Worm (Caenorhabditis elegans) whole organism, L4 larva: ENCODE data around the gene smg-4.

Experiments used
- D1046.2 ChIP-seq: fragments of 200-800 bp; sonication (Bioruptor generic); IDR thresholded peaks from 2 replicates; pipeline ENCODE4 v1.3.6; 2022; ENCODE audit warnings: missing genetic modification characterization, missing compliant biosample characterization
- F37D6.2 ChIP-seq: sonication (generic microtip); optimal IDR thresholded peaks from 2 replicates; lab custom pipeline; 2016; ENCODE audit warnings: mild to moderate bottlenecking, missing genetic modification characterization, missing compliant biosample characterization
- F44E2.7 ChIP-seq: fragments of 200-800 bp; sonication (Bioruptor generic); IDR thresholded peaks from 2 replicates; pipeline ENCODE4 v2.1.2; 2022; ENCODE audit warnings: missing genetic modification characterization, missing compliant biosample characterization
- T20F7.1 ChIP-seq: fragments of 200-800 bp; sonication (Bioruptor generic); optimal IDR thresholded peaks from 2 replicates; lab custom pipeline; 2018; ENCODE audit warnings: mild to moderate bottlenecking, missing genetic modification characterization, missing compliant biosample characterization
- Y48G9A.11 ChIP-seq: fragments of 200-800 bp; sonication (Bioruptor generic); IDR thresholded peaks from 2 replicates; pipeline ENCODE4 v1.3.6; 2022; ENCODE audit warnings: missing genetic modification reagents, missing genetic modification characterization, missing compliant biosample characterization
- Y5F2A.4 ChIP-seq: fragments of 200-800 bp; sonication (Bioruptor generic); optimal IDR thresholded peaks from 2 replicates; lab custom pipeline; 2018; ENCODE audit warnings: mild to moderate bottlenecking, missing genetic modification characterization, missing compliant biosample characterization
- ZK337.2 ChIP-seq: fragments of 200-800 bp; sonication (Bioruptor generic); IDR thresholded peaks from 2 replicates; pipeline ENCODE4 v1.3.6; 2022; ENCODE audit warnings: missing genetic modification reagents, missing genetic modification characterization, missing compliant biosample characterization
- ZK546.5 ChIP-seq, 2 experiments: sonication (generic microtip); optimal IDR thresholded peaks; 2 replicates each; lab custom pipeline; 2017; ENCODE audit warnings: missing biosample characterization in 2 of 2, missing genetic modification characterization in 2 of 2
- aha-1 ChIP-seq: fragments of 150-350 bp; peaks from one replicate; lab custom pipeline; 2014; ENCODE audit warnings: missing biosample characterization, missing genetic modification characterization
- arid-1 ChIP-seq: fragments of 200-800 bp; sonication (Bioruptor generic); conservative IDR thresholded peaks from 2 replicates; pipeline ENCODE4 v1.3.6; 2022; ENCODE audit warnings: missing genetic modification reagents, missing genetic modification characterization, missing compliant biosample characterization
- ceh-28 ChIP-seq: fragments of 150-350 bp; optimal IDR thresholded peaks from 2 replicates; lab custom pipeline; 2014; ENCODE audit warnings: missing biosample characterization, missing genetic modification reagents, missing genetic modification characterization
- ceh-32 ChIP-seq: sonication (generic microtip); optimal IDR thresholded peaks from 2 replicates; lab custom pipeline; 2016; ENCODE audit warnings: mild to moderate bottlenecking, missing genetic modification characterization, missing compliant biosample characterization; ENCODE audit not compliant: poor library complexity
- ceh-62 ChIP-seq: sonication (generic microtip); optimal IDR thresholded peaks from 2 replicates; lab custom pipeline; 2017; ENCODE audit warnings: missing biosample characterization, missing genetic modification characterization
- ceh-82 ChIP-seq: sonication (generic microtip); optimal IDR thresholded peaks from 2 replicates; lab custom pipeline; 2017; ENCODE audit warnings: missing biosample characterization, missing genetic modification characterization
- cey-2 ChIP-seq: sonication (generic microtip); optimal IDR thresholded peaks from 3 replicates; lab custom pipeline; 2017; ENCODE audit warnings: missing genetic modification characterization, mild to moderate bottlenecking, missing compliant biosample characterization, antibody characterized with exemption, borderline replicate concordance; ENCODE audit not compliant: insufficient read depth
- ctbp-1 ChIP-seq: fragments of 200-800 bp; sonication (Bioruptor generic); IDR thresholded peaks from 2 replicates; pipeline ENCODE4 v1.3.6; 2022; ENCODE audit warnings: missing genetic modification reagents, missing genetic modification characterization, missing compliant biosample characterization
- daf-19 ChIP-seq: fragments of 200-800 bp; sonication (Bioruptor generic); conservative IDR thresholded peaks from 2 replicates; pipeline ENCODE4 v1.3.6; 2022; ENCODE audit warnings: missing genetic modification characterization, missing compliant biosample characterization
- dmd-9 ChIP-seq: fragments of 200-800 bp; sonication (Bioruptor generic); IDR thresholded peaks from 2 replicates; pipeline ENCODE4 v1.3.6; 2022; ENCODE audit warnings: missing genetic modification reagents, missing genetic modification characterization, missing compliant biosample characterization
- dve-1 ChIP-seq: sonication (generic microtip); optimal IDR thresholded peaks from 2 replicates; lab custom pipeline; 2017; ENCODE audit warnings: antibody characterized with exemption, mild to moderate bottlenecking, missing genetic modification characterization, missing compliant biosample characterization; ENCODE audit not compliant: insufficient read depth
- egl-43 ChIP-seq: fragments of 200-800 bp; sonication (Bioruptor generic); IDR thresholded peaks from 2 replicates; pipeline ENCODE4 v1.3.6; 2022; ENCODE audit warnings: missing genetic modification reagents, missing genetic modification characterization, missing compliant biosample characterization
- fkh-10 ChIP-seq: fragments of 150-350 bp; optimal IDR thresholded peaks from 2 replicates; lab custom pipeline; 2014; ENCODE audit warnings: missing biosample characterization, missing genetic modification reagents, missing genetic modification characterization
- hif-1 ChIP-seq, 2 experiments: sonication (generic microtip); optimal IDR thresholded peaks; 2 replicates each; lab custom pipeline; 2016 to 2017; ENCODE audit warnings: missing compliant biosample characterization in 2 of 2, missing genetic modification characterization in 2 of 2, missing genetic modification reagents in 2 of 2, missing genotype in 2 of 2, mild to moderate bottlenecking in 1 of 2
- hlh-11 ChIP-seq: fragments of 200-800 bp; sonication (Bioruptor generic); optimal IDR thresholded peaks from 2 replicates; lab custom pipeline; 2018; ENCODE audit warnings: mild to moderate bottlenecking, missing genetic modification characterization, missing compliant biosample characterization
- lin-13 ChIP-seq: fragments of 150-350 bp; optimal IDR thresholded peaks from 2 replicates; lab custom pipeline; 2014; ENCODE audit warnings: missing biosample characterization, missing genetic modification reagents, missing genetic modification characterization
- lin-38 ChIP-seq: fragments of 200-800 bp; sonication (Bioruptor generic); IDR thresholded peaks from 2 replicates; pipeline ENCODE4 v1.3.6; 2022; ENCODE audit warnings: missing genetic modification reagents, missing genetic modification characterization, missing compliant biosample characterization
- lin-39 ChIP-seq: fragments of 150-350 bp; optimal IDR thresholded peaks from 2 replicates; lab custom pipeline; 2014; ENCODE audit warnings: missing biosample characterization, missing genetic modification reagents, missing genetic modification characterization
- nhr-10 ChIP-seq: fragments of 150-350 bp; optimal IDR thresholded peaks from 2 replicates; lab custom pipeline; 2014; ENCODE audit warnings: missing biosample characterization, missing genetic modification characterization
- nhr-237 ChIP-seq: sonication (generic microtip); optimal IDR thresholded peaks from 2 replicates; lab custom pipeline; 2017; ENCODE audit warnings: missing biosample characterization, missing genetic modification characterization
- nhr-28 ChIP-seq: fragments of 150-350 bp; optimal IDR thresholded peaks from 2 replicates; lab custom pipeline; 2014; ENCODE audit warnings: missing biosample characterization, missing genetic modification characterization
- nhr-42 ChIP-seq: fragments of 200-800 bp; sonication (Bioruptor generic); IDR thresholded peaks from 2 replicates; pipeline ENCODE4 v1.3.6; 2022; ENCODE audit warnings: missing genetic modification characterization, missing compliant biosample characterization
- nhr-76 ChIP-seq: fragments of 150-350 bp; optimal IDR thresholded peaks from 2 replicates; lab custom pipeline; 2014; ENCODE audit warnings: missing biosample characterization, missing genetic modification characterization
- nhr-77 ChIP-seq: fragments of 150-350 bp; optimal IDR thresholded peaks from 2 replicates; lab custom pipeline; 2014; ENCODE audit warnings: missing biosample characterization, missing genetic modification characterization
- php-3 ChIP-seq: fragments of 200-800 bp; sonication (Bioruptor generic); IDR thresholded peaks from 2 replicates; pipeline ENCODE4 v1.3.6; 2022; ENCODE audit warnings: missing genetic modification reagents, missing genetic modification characterization, missing compliant biosample characterization
- pqm-1 ChIP-seq: sonication (generic microtip); optimal IDR thresholded peaks from 2 replicates; lab custom pipeline; 2017; ENCODE audit warnings: missing biosample characterization, missing genetic modification characterization
- rbr-2 ChIP-seq: sonication (generic microtip); optimal IDR thresholded peaks from 2 replicates; lab custom pipeline; 2016; ENCODE audit warnings: missing genotype, missing genetic modification characterization, missing compliant biosample characterization
- saeg-2 ChIP-seq: fragments of 200-800 bp; sonication (Bioruptor generic); IDR thresholded peaks from 2 replicates; pipeline ENCODE4 v1.3.6; 2022; ENCODE audit warnings: missing genetic modification reagents, missing genetic modification characterization, missing compliant biosample characterization
- set-16 ChIP-seq: fragments of 200-800 bp; sonication (Bioruptor generic); IDR thresholded peaks from 2 replicates; pipeline ENCODE4 v1.3.6; 2022; ENCODE audit warnings: missing genetic modification reagents, missing genetic modification characterization, missing compliant biosample characterization
- snpc-4 ChIP-seq: fragments of 150-350 bp; optimal IDR thresholded peaks from 2 replicates; lab custom pipeline; 2014; ENCODE audit warnings: missing biosample characterization, missing genetic modification characterization
- vab-7 ChIP-seq: fragments of 200-800 bp; sonication (Bioruptor generic); IDR thresholded peaks from 2 replicates; pipeline ENCODE4 v1.3.6; 2022; ENCODE audit warnings: missing genetic modification reagents, missing genetic modification characterization, missing compliant biosample characterization
- zag-1 ChIP-seq: fragments of 150-350 bp; optimal IDR thresholded peaks from 2 replicates; lab custom pipeline; 2014; ENCODE audit warnings: missing biosample characterization, missing genetic modification characterization
- zfp-3 ChIP-seq: fragments of 200-800 bp; sonication (Bioruptor generic); conservative IDR thresholded peaks from 2 replicates; pipeline ENCODE4 v1.3.6; 2022; ENCODE audit warnings: missing genetic modification reagents, missing genetic modification characterization, missing compliant biosample characterization
- zip-11 ChIP-seq: fragments of 200-800 bp; sonication (Bioruptor generic); IDR thresholded peaks from 2 replicates; pipeline ENCODE4 v1.3.6; 2022; ENCODE audit warnings: missing genetic modification characterization, missing compliant biosample characterization
- ztf-7 ChIP-seq: fragments of 150-350 bp; optimal IDR thresholded peaks from 2 replicates; lab custom pipeline; 2014; ENCODE audit warnings: missing biosample characterization, missing genetic modification characterization

smg-4 gene

ce11 chrV:9763759-9764158, 13.8 kb downstream of the smg-4 start:
- TF ChIP-seq D1046.2 (GFP tag; lab: Robert Waterston, UW) (no peak), dmd-9 (GFP tag; lab: Robert Waterston, UW) (no peak), ZK546.5 (tag; optimal IDR thresholded peaks at IDR 0.05; lab: Kevin White, UChicago) (no peak), fkh-10 (GFP tag; lab: Kevin White, UChicago) (no peak), aha-1 (tag; lab: Kevin White, UChicago) (no peak), ceh-62 (tag; lab: Kevin White, UChicago) (no peak), hif-1 (tag; optimal IDR thresholded peaks at IDR 0.05; lab: Kevin White, UChicago) (no peak), rbr-2 (no peak), lin-13 (GFP tag; lab: Kevin White, UChicago) (no peak), snpc-4 (no peak), Y5F2A.4 (GFP tag; lab: Kevin White, UChicago) (no peak), Y48G9A.11 (no peak), nhr-10 (tag; lab: Kevin White, UChicago) (no peak), vab-7 (GFP tag; lab: Robert Waterston, UW) (no peak), lin-38 (GFP tag; lab: Robert Waterston, UW) (no peak), nhr-237 (tag; lab: Kevin White, UChicago) (no peak)
- TF ChIP-seq, all 104 proteins: peak for 0

- TF ChIP-seq ceh-82 (tag; lab: Kevin White, UChicago) (no peak), nhr-77 (no peak), cey-2 (tag; lab: Kevin White, UChicago) (no peak), F44E2.7 (GFP tag; lab: Robert Waterston, UW) (no peak), saeg-2 (GFP tag; lab: Robert Waterston, UW) (no peak), nhr-10 (tag; lab: Kevin White, UChicago) (no peak), zag-1 (tag; lab: Kevin White, UChicago) (no peak)
Observed at ce11 chrV:9758437-9758836, 19.1 kb downstream of the smg-4 start.

ce11 chrV:9757884-9758283, 19.7 kb downstream of the smg-4 start, which contains the start of gene F58E6.11:
Gene F58E6.11 (minus strand): TSS chrV:9757984.
- no peak for TF ChIP-seq php-3
- TF ChIP-seq F37D6.2: no peak
- no peak for TF ChIP-seq saeg-2 (GFP tag; lab: Robert Waterston, UW)
- TF ChIP-seq hif-1 (tag; optimal IDR thresholded peaks at IDR 0.05; lab: Kevin White, UChicago): no peak
- TF ChIP-seq nhr-28: no peak
- no peak for TF ChIP-seq ztf-7 (tag; lab: Kevin White, UChicago)
- TF ChIP-seq zag-1 (tag; lab: Kevin White, UChicago): no peak
- no peak for TF ChIP-seq arid-1 (GFP tag; lab: Robert Waterston, UW)
- TF ChIP-seq ceh-28 (tag; lab: Kevin White, UChicago): no peak
- no peak for TF ChIP-seq nhr-10 (tag; lab: Kevin White, UChicago)
- no peak for TF ChIP-seq hlh-11 (tag; lab: Kevin White, UChicago)

- TF ChIP-seq T20F7.1 (GFP tag; lab: Kevin White, UChicago): no peak
- TF ChIP-seq lin-38 (GFP tag; lab: Robert Waterston, UW): no peak
- no peak for TF ChIP-seq nhr-76 (tag; lab: Kevin White, UChicago)
- TF ChIP-seq D1046.2 (GFP tag; lab: Robert Waterston, UW): no peak
- no peak for TF ChIP-seq zfp-3
- TF ChIP-seq dve-1 (tag; lab: Kevin White, UChicago): no peak
- peak; percentile 31 for TF ChIP-seq pqm-1 (tag; lab: Kevin White, UChicago)
- no peak for TF ChIP-seq nhr-42 (GFP tag; lab: Robert Waterston, UW)
- peak; percentile 92 for TF ChIP-seq ztf-7 (tag; lab: Kevin White, UChicago)
- no peak for TF ChIP-seq daf-19 (GFP tag; lab: Robert Waterston, UW)
- no peak for TF ChIP-seq zag-1 (tag; lab: Kevin White, UChicago)
- TF ChIP-seq cey-2 (tag; lab: Kevin White, UChicago): no peak
- TF ChIP-seq Y5F2A.4 (GFP tag; lab: Kevin White, UChicago): no peak
- TF ChIP-seq egl-43: no peak
- peak; percentile 66 for TF ChIP-seq php-3
- no peak for TF ChIP-seq lin-39 (tag; lab: Kevin White, UChicago)
- no peak for TF ChIP-seq set-16 (GFP tag; lab: Robert Waterston, UW)
- TF ChIP-seq ceh-32: no peak
- no peak for TF ChIP-seq zip-11 (GFP tag; lab: Robert Waterston, UW)
- TF ChIP-seq ctbp-1 (GFP tag; lab: Robert Waterston, UW): no peak
- TF ChIP-seq rbr-2: no peak
- no peak for TF ChIP-seq ZK337.2 (GFP tag; lab: Robert Waterston, UW)
Observed at ce11 chrV:9756242-9756641, 21.3 kb downstream of the smg-4 start, which contains the start of gene hrg-3. Gene hrg-3 (plus strand): TSS chrV:9756468.
